Fruit fly (Drosophila melanogaster): ENCODE measurements around the gene CG3191.

The CG3191 gene

dm6 chrX:2293294-2293988, 41.6 kb upstream of the CG3191 start, which contains the start of gene CG2865 (continued):
- TF ChIP-seq E2f2 (GFP tag; IDR thresholded peaks at IDR 0.05) (peak; percentile 73), cato (GFP tag; optimal IDR thresholded peaks at IDR 0.05; ENCODE audit: borderline replicate concordance) (peak; percentile 85), CG9215 (GFP tag; IDR thresholded peaks at IDR 0.05) (peak; percentile 86), dm (GFP tag; optimal IDR thresholded peaks at IDR 0.05) (peak; percentile 83), grn (GFP tag; optimal IDR thresholded peaks at IDR 0.05) (peak; percentile 66), tgo (GFP tag; IDR thresholded peaks at IDR 0.05) (peak; percentile 92), Dek (tag; optimal IDR thresholded peaks at IDR 0.05) (peak; percentile 94), CG10274 (GFP tag; optimal IDR thresholded peaks at IDR 0.05) (peak; percentile 79), CG6683 (GFP tag; optimal IDR thresholded peaks at IDR 0.05) (peak; percentile 92), NK7.1 (GFP tag; optimal IDR thresholded peaks at IDR 0.05) (peak; percentile 90), CG18011 (GFP tag; optimal IDR thresholded peaks at IDR 0.05) (peak; percentile 80), Rfx (GFP tag; IDR thresholded peaks at IDR 0.05) (peak; percentile 89), CG3726 (GFP tag; IDR thresholded peaks at IDR 0.05) (0 out of 3 replicates have a peak, but pooled peaks have one; percentile 63), CG32767 (GFP tag; IDR thresholded peaks at IDR 0.05) (peak; percentile 90), tup (GFP tag; optimal IDR thresholded peaks at IDR 0.05) (peak; percentile 70), Dfd (GFP tag; optimal IDR thresholded peaks at IDR 0.05) (no peak), Bdp1 (GFP tag; optimal IDR thresholded peaks at IDR 0.05) (peak; percentile 78), Nf-YB (GFP tag; optimal IDR thresholded peaks at IDR 0.05) (peak; percentile 85), stc (GFP tag; IDR thresholded peaks at IDR 0.05) (peak; percentile 82), CG8944 (GFP tag; optimal IDR thresholded peaks at IDR 0.05) (peak; percentile 85), Hmr (GFP tag; optimal IDR thresholded peaks at IDR 0.05) (peak; percentile 97), Dp (GFP tag; optimal IDR thresholded peaks at IDR 0.05) (peak; percentile 13), fd3F (GFP tag; optimal IDR thresholded peaks at IDR 0.05) (peak; percentile 94), CG15073 (GFP tag; optimal IDR thresholded peaks at IDR 0.05) (peak; percentile 49), HLH54F (GFP tag; optimal IDR thresholded peaks at IDR 0.05) (peak; percentile 92), CG5180 (GFP tag; optimal IDR thresholded peaks at IDR 0.05) (peak; percentile 87), ro (GFP tag; IDR thresholded peaks at IDR 0.05) (no peak; the same call in 1 of the 2 replicates), CG1602 (GFP tag; optimal IDR thresholded peaks at IDR 0.05) (peak; percentile 87), Lpt (GFP tag; optimal IDR thresholded peaks at IDR 0.05) (no peak), CG11456 (GFP tag; IDR thresholded peaks at IDR 0.05) (peak; percentile 79), CG3163 (GFP tag; optimal IDR thresholded peaks at IDR 0.05) (peak; percentile 99), pum (GFP tag; optimal IDR thresholded peaks at IDR 0.05) (peak; percentile 92), mirr (GFP tag; optimal IDR thresholded peaks at IDR 0.05) (peak; percentile 96), Hr3 (GFP tag; optimal IDR thresholded peaks at IDR 0.05) (peak; percentile 92), kni (GFP tag; optimal IDR thresholded peaks at IDR 0.05) (peak; percentile 97), br (optimal IDR thresholded peaks at IDR 0.05) (no peak), dati (GFP tag; IDR thresholded peaks at IDR 0.05) (0 out of 2 replicates have a peak, but pooled peaks have one; percentile 21), Dref (GFP tag; IDR thresholded peaks at IDR 0.05) (no peak), CG33557 (GFP tag; optimal IDR thresholded peaks at IDR 0.05) (peak; percentile 93), Usf (GFP tag; optimal IDR thresholded peaks at IDR 0.05) (peak; percentile 82), CG6654 (GFP tag; optimal IDR thresholded peaks at IDR 0.05) (peak; percentile 76), D19B (GFP tag; optimal IDR thresholded peaks at IDR 0.05) (peak; percentile 87), Elba2 (GFP tag; optimal IDR thresholded peaks at IDR 0.05) (no peak), az2 (GFP tag; optimal IDR thresholded peaks at IDR 0.05) (peak; percentile 89), CG7372 (GFP tag; IDR thresholded peaks at IDR 0.05) (peak; percentile 88), CG17359 (tag; optimal IDR thresholded peaks at IDR 0.05) (peak; percentile 94), Xbp1 (GFP tag; optimal IDR thresholded peaks at IDR 0.05) (peak; percentile 91), CG31441 (GFP tag; IDR thresholded peaks at IDR 0.05) (peak; percentile 96), Blimp-1 (GFP tag; optimal IDR thresholded peaks at IDR 0.05) (peak; percentile 91), Antp (GFP tag; optimal IDR thresholded peaks at IDR 0.05) (peak; percentile 88)

All from whole organism, embryonic.